Worm (Caenorhabditis elegans): Measurements from ENCODE around the gene nhr-254.

DNA sequence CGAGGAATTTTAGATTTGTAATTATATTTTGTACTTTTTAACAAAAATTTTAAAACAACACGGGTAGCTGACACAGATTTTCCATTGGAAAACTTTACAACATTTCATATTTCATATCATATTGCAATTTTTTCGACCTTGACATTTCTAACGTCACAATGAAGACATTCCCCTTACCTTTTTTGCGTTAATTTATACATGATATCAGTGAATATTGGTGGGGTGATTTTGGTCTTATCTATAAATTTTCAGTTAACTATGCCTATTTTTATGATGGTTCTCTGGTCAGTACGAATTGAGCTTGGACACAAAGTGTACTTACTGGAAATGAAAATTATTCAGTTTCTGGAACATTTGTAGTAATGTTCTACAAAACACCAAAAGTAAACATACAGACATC lies 7.9 kb upstream of the nhr-254 start:
- TF ChIP-seq C34F6.9 (tag; optimal IDR thresholded peaks at IDR 0.05) (no peak), nhr-129 (tag; optimal IDR thresholded peaks at IDR 0.05) (no peak), ztf-1 (GFP tag; conservative IDR thresholded peaks at IDR 0.05) (no peak), aly-2 (tag; optimal IDR thresholded peaks at IDR 0.05) (no peak), R02D3.7 (tag; optimal IDR thresholded peaks at IDR 0.05) (no peak), unc-62 (GFP tag; optimal IDR thresholded peaks at IDR 0.05) (no peak), nhr-77 (tag; optimal IDR thresholded peaks at IDR 0.05) (no peak), unc-39 (tag; optimal IDR thresholded peaks at IDR 0.05) (no peak), nhr-11 (tag; optimal IDR thresholded peaks at IDR 0.05) (no peak), zag-1 (tag; optimal IDR thresholded peaks at IDR 0.05) (no peak), lsy-2 (tag; optimal IDR thresholded peaks at IDR 0.05) (no peak), dmd-4 (tag; optimal IDR thresholded peaks at IDR 0.05) (no peak), elt-1 (tag; optimal IDR thresholded peaks at IDR 0.05) (no peak), fos-1 (tag; optimal IDR thresholded peaks at IDR 0.05) (peak; percentile 52)

Measured in whole organism, L2 larva.